Worm (Caenorhabditis elegans): ENCODE results near the gene pycr-1.

DNA sequence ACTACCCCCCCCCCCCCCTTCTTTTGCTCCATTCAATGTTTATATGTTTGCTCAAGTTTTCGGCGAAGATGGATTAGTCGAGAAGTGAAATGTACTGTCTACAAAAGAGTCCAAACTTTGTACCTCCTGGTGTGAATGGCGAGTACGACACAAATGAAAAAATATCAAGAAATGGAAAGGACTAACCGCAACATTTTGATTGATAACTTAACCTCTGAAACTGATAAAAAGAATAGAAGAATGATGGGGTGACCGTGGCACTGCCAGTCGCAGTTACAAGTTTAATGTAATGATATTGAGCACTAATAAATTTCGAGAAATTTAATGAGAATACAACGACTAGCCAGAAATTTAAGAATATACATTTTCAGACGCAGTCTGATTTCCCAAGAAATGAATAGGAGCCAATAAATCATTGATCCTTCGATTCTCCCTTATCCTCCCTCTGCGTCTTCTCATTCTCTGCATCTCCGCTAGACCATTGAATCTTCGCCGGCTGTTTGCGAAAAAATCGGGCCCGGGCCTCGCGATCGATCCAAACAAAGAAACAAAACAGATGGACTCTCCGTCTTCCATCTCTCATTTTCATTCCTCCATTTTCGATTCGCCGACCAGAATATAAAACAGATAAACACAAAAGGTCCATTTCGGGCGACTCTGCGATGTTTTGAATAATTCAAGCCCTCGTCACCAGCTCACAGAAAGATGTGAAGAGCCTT lies 28.2 kb downstream of the pycr-1 start:
- TF ChIP-seq zip-5 (tag; optimal IDR thresholded peaks at IDR 0.05) (no peak), unc-86 (tag; optimal IDR thresholded peaks at IDR 0.05) (no peak), fax-1 (tag; optimal IDR thresholded peaks at IDR 0.05) (no peak), elt-2 (tag; optimal IDR thresholded peaks at IDR 0.05) (no peak)

Data from whole organism, late embryonic.